Worm (Caenorhabditis elegans): ENCODE results near the gene F37B4.15.
A peak's percentile ranks its signal among the peaks of the same experiment; 100 is the strongest.

The F37B4.15 gene

ce11 chrV:2891927-2892326 lies at the start of gene F37B4.15:
Gene F37B4.15 (plus strand): TSS chrV:2892227.
- TF ChIP-seq nhr-28 (tag; optimal IDR thresholded peaks at IDR 0.05) (peak; percentile 23), egl-27 (tag; optimal IDR thresholded peaks at IDR 0.05) (no peak)

- no peak for TF ChIP-seq egl-27 (tag; optimal IDR thresholded peaks at IDR 0.05)
- no peak for TF ChIP-seq Y75B8A.6 (GFP tag; IDR thresholded peaks at IDR 0.05)
- TF ChIP-seq mxl-3 (GFP tag; optimal IDR thresholded peaks at IDR 0.05), result no peak
- no peak for TF ChIP-seq zfp-2 (tag; optimal IDR thresholded peaks at IDR 0.05)
- TF ChIP-seq cey-2 (tag; optimal IDR thresholded peaks at IDR 0.05; ENCODE audit: borderline replicate concordance, insufficient read depth), result no peak
- no peak for TF ChIP-seq mes-2 (tag; optimal IDR thresholded peaks at IDR 0.05; ENCODE audit: poor library complexity, severe bottlenecking)
- no peak for TF ChIP-seq dve-1 (tag; optimal IDR thresholded peaks at IDR 0.05; ENCODE audit: insufficient read depth)
- TF ChIP-seq nhr-77 (tag; optimal IDR thresholded peaks at IDR 0.05), result no peak
- TF ChIP-seq lin-15B (tag; optimal IDR thresholded peaks at IDR 0.05), result no peak
- TF ChIP-seq lin-1 (GFP tag; IDR thresholded peaks at IDR 0.05), result no peak
- TF ChIP-seq T26A8.4 (GFP tag; IDR thresholded peaks at IDR 0.05), result no peak
- TF ChIP-seq dmd-9 (GFP tag; IDR thresholded peaks at IDR 0.05), result no peak
- no peak for TF ChIP-seq dmd-8 (GFP tag; IDR thresholded peaks at IDR 0.05)
- TF ChIP-seq dmd-6 (GFP tag; IDR thresholded peaks at IDR 0.05), result no peak
- no peak for TF ChIP-seq lin-38 (GFP tag; IDR thresholded peaks at IDR 0.05)
- TF ChIP-seq arid-1 (GFP tag; conservative IDR thresholded peaks at IDR 0.05), result no peak
Measured at ce11 chrV:2845771-2846170, 46.3 kb upstream of the F37B4.15 start, which contains the start of gene srj-44. Gene srj-44 (minus strand): TSS chrV:2845871.

ce11 chrV:2848290-2848937 lies 43.6 kb upstream of the F37B4.15 start, which contains the start of gene srj-49:
Gene srj-49 (minus strand): TSS chrV:2848340.
- TF ChIP-seq dmd-6 (GFP tag; IDR thresholded peaks at IDR 0.05), result peak; percentile 91
- TF ChIP-seq ctbp-1 (GFP tag; IDR thresholded peaks at IDR 0.05), result no peak
- peak; percentile 68 for TF ChIP-seq nhr-28 (tag; optimal IDR thresholded peaks at IDR 0.05)
- peak; percentile 74 for TF ChIP-seq pqm-1 (tag; optimal IDR thresholded peaks at IDR 0.05)
- TF ChIP-seq daf-16 (GFP tag; optimal IDR thresholded peaks at IDR 0.05), result no peak
- TF ChIP-seq daf-16 (tag; optimal IDR thresholded peaks at IDR 0.05), result peak; percentile 56

- TF ChIP-seq aly-2 (tag; optimal IDR thresholded peaks at IDR 0.05) (no peak), php-3 (GFP tag; IDR thresholded peaks at IDR 0.05) (peak; percentile 70), ama-1 (optimal IDR thresholded peaks at IDR 0.05) (no peak), nhr-48 (tag; optimal IDR thresholded peaks at IDR 0.05) (no peak), attf-4 (tag; optimal IDR thresholded peaks at IDR 0.05) (no peak), nhr-6 (tag; optimal IDR thresholded peaks at IDR 0.05) (no peak), fos-1 (tag; optimal IDR thresholded peaks at IDR 0.05) (no peak), ceh-82 (tag; optimal IDR thresholded peaks at IDR 0.05) (no peak), F44E2.7 (GFP tag; IDR thresholded peaks at IDR 0.05) (no peak), madf-9 (GFP tag; conservative IDR thresholded peaks at IDR 0.05) (no peak), snpc-1.2 (GFP tag; IDR thresholded peaks at IDR 0.05) (no peak), Y105C5A.15 (GFP tag; IDR thresholded peaks at IDR 0.05) (no peak), mxl-3 (GFP tag; optimal IDR thresholded peaks at IDR 0.05) (no peak), tra-1 (GFP tag; IDR thresholded peaks at IDR 0.05) (no peak), madf-5 (GFP tag; IDR thresholded peaks at IDR 0.05) (no peak), daf-16 (GFP tag; optimal IDR thresholded peaks at IDR 0.05) (no peak), daf-16 (tag; optimal IDR thresholded peaks at IDR 0.05) (peak; percentile 45), nhr-28 (tag; optimal IDR thresholded peaks at IDR 0.05) (peak; percentile 84), ceh-20 (GFP tag; IDR thresholded peaks at IDR 0.05) (no peak), tag-97 (GFP tag; IDR thresholded peaks at IDR 0.05) (no peak), pqm-1 (tag; optimal IDR thresholded peaks at IDR 0.05) (peak; percentile 43), nhr-77 (tag; optimal IDR thresholded peaks at IDR 0.05) (no peak), zag-1 (tag; optimal IDR thresholded peaks at IDR 0.05) (no peak), egl-43 (GFP tag; IDR thresholded peaks at IDR 0.05) (no peak), unc-39 (tag; optimal IDR thresholded peaks at IDR 0.05) (no peak), mxl-2 (GFP tag; conservative IDR thresholded peaks at IDR 0.05) (no peak), daf-19 (GFP tag; conservative IDR thresholded peaks at IDR 0.05) (no peak), ZK337.2 (GFP tag; IDR thresholded peaks at IDR 0.05) (no peak), hmg-1.1 (GFP tag; IDR thresholded peaks at IDR 0.05) (no peak), egl-27 (tag; optimal IDR thresholded peaks at IDR 0.05) (no peak), lin-39 (tag; optimal IDR thresholded peaks at IDR 0.05) (no peak)
Measured at ce11 chrV:2849071-2849470, 43.0 kb upstream of the F37B4.15 start, which contains the start of gene ugt-53. Gene ugt-53 (plus strand): TSS chrV:2849343.
